Worm (Caenorhabditis elegans): ENCODE measurements around the gene pah-1.

The pah-1 gene

DNA sequence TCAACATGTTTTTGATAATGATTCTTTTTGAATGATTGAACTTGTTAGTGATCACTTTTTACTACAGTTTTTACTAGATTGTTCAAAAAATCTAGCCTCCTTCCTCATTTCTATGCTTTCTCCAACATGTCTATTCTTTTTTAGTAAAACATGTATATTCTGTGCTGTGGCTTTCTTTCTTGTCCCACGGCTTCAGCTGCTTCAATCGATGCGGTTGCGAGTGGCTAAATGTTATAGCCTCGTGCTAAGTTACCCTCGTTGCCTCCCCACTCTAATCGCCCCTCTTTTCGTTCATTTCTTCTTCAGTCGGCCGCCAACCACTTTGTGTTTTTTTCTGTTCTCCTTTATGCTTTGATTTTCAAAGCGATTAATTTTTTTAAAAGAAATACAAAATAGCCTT lies 19.1 kb upstream of the pah-1 start (continued):
- TF ChIP-seq ces-1 (GFP tag; optimal IDR thresholded peaks at IDR 0.05) (no peak), aly-2 (tag; optimal IDR thresholded peaks at IDR 0.05) (no peak), daf-8 (GFP tag; IDR thresholded peaks at IDR 0.05) (no peak), ceh-28 (tag; optimal IDR thresholded peaks at IDR 0.05) (peak; percentile 38), lin-15B (tag; optimal IDR thresholded peaks at IDR 0.05) (no peak), F49E8.2 (tag; optimal IDR thresholded peaks at IDR 0.05; ENCODE audit: borderline replicate concordance) (no peak), zip-11 (GFP tag; IDR thresholded peaks at IDR 0.05) (no peak), ceh-32 (tag; optimal IDR thresholded peaks at IDR 0.05; ENCODE audit: poor library complexity) (no peak), ZK546.5 (tag; optimal IDR thresholded peaks at IDR 0.05) (no peak), mes-2 (tag; optimal IDR thresholded peaks at IDR 0.05; ENCODE audit: poor library complexity, severe bottlenecking) (peak; percentile 47), mdt-29 (GFP tag; IDR thresholded peaks at IDR 0.05) (no peak), cey-2 (tag; optimal IDR thresholded peaks at IDR 0.05; ENCODE audit: borderline replicate concordance, insufficient read depth) (no peak), unc-62 (GFP tag; optimal IDR thresholded peaks at IDR 0.05 in 1 of 2) (peak in 1 of 2 experiments; percentile 72), unc-62 (tag; optimal IDR thresholded peaks at IDR 0.05) (no peak), duxl-1 (tag; optimal IDR thresholded peaks at IDR 0.05; ENCODE audit: poor library complexity) (no peak), ztf-7 (tag; optimal IDR thresholded peaks at IDR 0.05) (no peak), daf-19 (GFP tag; conservative IDR thresholded peaks at IDR 0.05) (no peak), R02D3.7 (tag; optimal IDR thresholded peaks at IDR 0.05) (no peak), egl-27 (tag; optimal IDR thresholded peaks at IDR 0.05) (no peak), zfp-3 (GFP tag; conservative IDR thresholded peaks at IDR 0.05) (0 out of 2 replicates have a peak, but pooled peaks have one; percentile 73), nhr-11 (tag; optimal IDR thresholded peaks at IDR 0.05) (no peak), madf-5 (GFP tag; IDR thresholded peaks at IDR 0.05) (no peak), ceh-44 (GFP tag; IDR thresholded peaks at IDR 0.05) (no peak), mdl-1 (tag; optimal IDR thresholded peaks at IDR 0.05) (peak; percentile 62 to 76), arid-1 (GFP tag; conservative IDR thresholded peaks at IDR 0.05) (no peak), mep-1 (tag; optimal IDR thresholded peaks at IDR 0.05) (no peak), set-16 (GFP tag; IDR thresholded peaks at IDR 0.05) (no peak), lin-13 (GFP tag; optimal IDR thresholded peaks at IDR 0.05) (no peak), hif-1 (tag; optimal IDR thresholded peaks at IDR 0.05) (peak in 1 of 2 experiments; percentile 9), lir-3 (tag; optimal IDR thresholded peaks at IDR 0.05) (no peak), nhr-10 (tag; optimal IDR thresholded peaks at IDR 0.05) (no peak), snpc-4 (tag; optimal IDR thresholded peaks at IDR 0.05) (no peak), dve-1 (tag; optimal IDR thresholded peaks at IDR 0.05; ENCODE audit: insufficient read depth) (no peak), ceh-20 (GFP tag; IDR thresholded peaks at IDR 0.05) (no peak; the same call in 1 of the 2 replicates), dmd-8 (GFP tag; IDR thresholded peaks at IDR 0.05) (no peak), nhr-76 (tag; optimal IDR thresholded peaks at IDR 0.05) (no peak), vab-7 (GFP tag; IDR thresholded peaks at IDR 0.05) (0 out of 2 replicates have a peak, but pooled peaks have one; percentile 9), ama-1 (optimal IDR thresholded peaks at IDR 0.05) (no peak), lin-29 (GFP tag; IDR thresholded peaks at IDR 0.05) (no peak), mxl-3 (GFP tag; optimal IDR thresholded peaks at IDR 0.05) (peak; percentile 37), zag-1 (tag; optimal IDR thresholded peaks at IDR 0.05) (no peak), nhr-237 (tag; optimal IDR thresholded peaks at IDR 0.05) (no peak), F44E2.7 (GFP tag; IDR thresholded peaks at IDR 0.05) (no peak), Y5F2A.4 (GFP tag; optimal IDR thresholded peaks at IDR 0.05) (no peak), nhr-41 (GFP tag; IDR thresholded peaks at IDR 0.05) (no peak), nhr-102 (tag; optimal IDR thresholded peaks at IDR 0.05) (no peak), nhr-6 (tag; optimal IDR thresholded peaks at IDR 0.05) (no peak), daf-12 (tag; optimal IDR thresholded peaks at IDR 0.05) (no peak), nhr-111 (GFP tag; optimal IDR thresholded peaks at IDR 0.05) (no peak), lin-38 (GFP tag; IDR thresholded peaks at IDR 0.05) (no peak; the same call in 1 of the 2 replicates), skn-1 (tag; optimal IDR thresholded peaks at IDR 0.05) (no peak), F26F4.8 (GFP tag; conservative IDR thresholded peaks at IDR 0.05) (no peak)
